Fruit fly (Drosophila melanogaster): ENCODE measurements around the gene CG12003.

The CG12003 gene

dm6 chr3L:1516631-1517273, 48.4 kb upstream of the CG12003 start, which contains the start of gene cue (continued):
- TF ChIP-seq crol (GFP tag; IDR thresholded peaks at IDR 0.05) (no peak; the same call in 1 of the 2 replicates), CG12659 (GFP tag; optimal IDR thresholded peaks at IDR 0.05) (no peak), br (optimal IDR thresholded peaks at IDR 0.05) (no peak), Ets97D (GFP tag; optimal IDR thresholded peaks at IDR 0.05) (no peak), CG7556 (GFP tag; optimal IDR thresholded peaks at IDR 0.05) (no peak), MESR4 (GFP tag; optimal IDR thresholded peaks at IDR 0.05) (peak; percentile 43), Taf1 (GFP tag; IDR thresholded peaks at IDR 0.05) (0 out of 2 replicates have a peak, but pooled peaks have one; percentile 6), Jarid2 (GFP tag; optimal IDR thresholded peaks at IDR 0.05) (peak; percentile 70), CoRest (tag; optimal IDR thresholded peaks at IDR 0.05) (no peak), CG1832 (GFP tag; optimal IDR thresholded peaks at IDR 0.05) (no peak), ftz-f1 (GFP tag; optimal IDR thresholded peaks at IDR 0.05) (peak; percentile 53), CG12769 (tag; optimal IDR thresholded peaks at IDR 0.05) (peak; percentile 37), CG15479 (GFP tag; optimal IDR thresholded peaks at IDR 0.05) (peak; percentile 48), otp (GFP tag; IDR thresholded peaks at IDR 0.05) (0 out of 3 replicates have a peak, but pooled peaks have one; percentile 16), HmgD (GFP tag; optimal IDR thresholded peaks at IDR 0.05) (no peak), CG10274 (GFP tag; optimal IDR thresholded peaks at IDR 0.05) (peak; percentile 96), jumu (GFP tag; optimal IDR thresholded peaks at IDR 0.05) (no peak), her (GFP tag; optimal IDR thresholded peaks at IDR 0.05) (no peak), CG6175 (GFP tag; IDR thresholded peaks at IDR 0.05) (peak; percentile 75; the same call in 2 of the 3 replicates), CG7372 (GFP tag; IDR thresholded peaks at IDR 0.05) (no peak)

DNA sequence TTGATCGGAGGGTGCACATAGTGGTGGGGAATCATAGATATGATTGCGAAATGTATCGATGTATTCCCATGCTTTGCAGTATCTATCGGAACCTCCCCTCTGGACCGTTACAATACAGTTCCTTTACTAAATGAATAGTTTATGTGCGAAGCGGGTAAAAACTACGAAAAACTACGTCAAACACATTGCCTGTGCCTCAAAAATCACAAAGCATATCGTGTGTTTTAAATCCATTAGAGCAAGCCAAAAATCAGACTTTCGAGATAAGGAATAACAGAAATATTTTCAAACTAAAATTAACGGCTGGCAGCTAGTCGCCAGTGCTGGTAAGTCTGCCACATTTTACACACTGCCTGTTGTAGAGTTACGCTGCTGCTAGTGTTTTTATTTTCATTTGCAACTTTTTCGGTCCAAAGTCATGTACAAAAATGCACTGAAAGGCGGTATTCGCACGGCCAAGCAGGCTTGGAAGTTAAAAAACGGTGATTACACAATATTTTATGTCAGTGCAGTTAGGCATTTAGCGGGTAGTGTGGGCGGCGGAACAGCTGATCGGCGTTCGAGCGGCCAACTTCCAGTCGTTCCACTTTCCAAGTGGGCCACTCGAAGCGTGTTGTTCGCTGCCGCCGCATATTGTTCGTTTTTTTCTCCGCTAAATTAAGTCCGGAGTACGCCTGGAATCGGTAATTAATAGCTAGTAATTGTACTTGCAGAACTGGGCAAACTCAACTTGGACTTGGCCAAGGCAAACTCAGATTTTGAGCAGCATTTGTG, 47.7 kb upstream of the CG12003 start:
- TF ChIP-seq gt (GFP tag; IDR thresholded peaks at IDR 0.05) (no peak), CG30431 (GFP tag; optimal IDR thresholded peaks at IDR 0.05) (peak; percentile 21), Taf1 (GFP tag; IDR thresholded peaks at IDR 0.05) (peak; percentile 44; the same call in 1 of the 2 replicates), bowl (GFP tag; IDR thresholded peaks at IDR 0.05) (no peak), trem (tag; optimal IDR thresholded peaks at IDR 0.05) (peak; percentile 62), rib (GFP tag; IDR thresholded peaks at IDR 0.05) (no peak), sqz (GFP tag; optimal IDR thresholded peaks at IDR 0.05) (no peak), exex (tag; optimal IDR thresholded peaks at IDR 0.05) (peak; percentile 5), fd102C (GFP tag; optimal IDR thresholded peaks at IDR 0.05) (no peak), cwo (GFP tag; optimal IDR thresholded peaks at IDR 0.05) (peak; percentile 6), CG14014 (GFP tag; IDR thresholded peaks at IDR 0.05) (peak; percentile 57; the same call in 1 of the 2 replicates), CG2116 (GFP tag; optimal IDR thresholded peaks at IDR 0.05) (peak; percentile 91), dati (GFP tag; IDR thresholded peaks at IDR 0.05) (no peak), CG11504 (tag; optimal IDR thresholded peaks at IDR 0.05) (no peak), Sox100B (GFP tag; optimal IDR thresholded peaks at IDR 0.05) (no peak), CG32772 (GFP tag; IDR thresholded peaks at IDR 0.05) (0 out of 2 replicates have a peak, but pooled peaks have one; percentile 43), kni (GFP tag; optimal IDR thresholded peaks at IDR 0.05) (no peak), Sox102F (GFP tag; optimal IDR thresholded peaks at IDR 0.05) (peak; percentile 43), Sry-δ (GFP tag; optimal IDR thresholded peaks at IDR 0.05) (peak; percentile 96), pan (optimal IDR thresholded peaks at IDR 0.05) (no peak), pan (GFP tag; optimal IDR thresholded peaks at IDR 0.05 in 1 of 2, IDR thresholded peaks at IDR 0.05 in 1 of 2) (peak in 1 of 2 experiments; percentile 23), vnd (GFP tag; IDR thresholded peaks at IDR 0.05; ENCODE audit: partially characterized antibody) (peak; percentile 51; the same call in 2 of the 3 replicates), Doc2 (GFP tag; IDR thresholded peaks at IDR 0.05) (no peak), zen (tag; optimal IDR thresholded peaks at IDR 0.05) (no peak), Mes4 (GFP tag; optimal IDR thresholded peaks at IDR 0.05) (peak; percentile 58), Lpt (GFP tag; optimal IDR thresholded peaks at IDR 0.05) (no peak), ro (GFP tag; IDR thresholded peaks at IDR 0.05) (no peak), wor (GFP tag; IDR thresholded peaks at IDR 0.05) (0 out of 2 replicates have a peak, but pooled peaks have one; percentile 35), Scr (GFP tag; IDR thresholded peaks at IDR 0.05; ENCODE audit: partially characterized antibody) (peak; percentile 84)

All from whole organism, embryonic.